Worm (Caenorhabditis elegans) whole organism, L2 larva: ENCODE data around the gene srh-1.
"Not testable (repeated sequence)": the region's sequence is repeated elsewhere in the genome, so short reads cannot be mapped to it uniquely, and the experiment has no call there.

Experiments used
- C34F6.9 ChIP-seq: fragments of 150-350 bp; optimal IDR thresholded peaks from 2 replicates; lab custom pipeline; 2014; ENCODE audit warnings: missing biosample characterization, missing genetic modification characterization
- F13H6.1 ChIP-seq: sonication (generic microtip); optimal IDR thresholded peaks from 2 replicates; lab custom pipeline; 2016; ENCODE audit warnings: missing genetic modification characterization, missing compliant biosample characterization
- R02D3.7 ChIP-seq: fragments of 150-350 bp; optimal IDR thresholded peaks from 2 replicates; lab custom pipeline; 2014; ENCODE audit warnings: missing biosample characterization, missing genetic modification characterization
- Y55F3AM.14 ChIP-seq: fragments of 200-800 bp; sonication (Bioruptor generic); optimal IDR thresholded peaks from 2 replicates; lab custom pipeline; 2018; ENCODE audit warnings: mild to moderate bottlenecking, missing genetic modification characterization, missing compliant biosample characterization
- alr-1 ChIP-seq: fragments of 150-350 bp; optimal IDR thresholded peaks from 2 replicates; lab custom pipeline; 2014; ENCODE audit warnings: missing biosample characterization, missing genetic modification characterization
- aly-2 ChIP-seq: fragments of 150-350 bp; optimal IDR thresholded peaks from 2 replicates; lab custom pipeline; 2014; ENCODE audit warnings: missing biosample characterization, missing genetic modification characterization
- ama-1 ChIP-seq: fragments of 150-350 bp; optimal IDR thresholded peaks from 2 replicates; lab custom pipeline; 2018; ENCODE audit warnings: inconsistent platforms
- blmp-1 ChIP-seq: sonication (generic microtip); optimal IDR thresholded peaks from 2 replicates; lab custom pipeline; 2017; ENCODE audit warnings: missing genetic modification characterization, mild to moderate bottlenecking, missing compliant biosample characterization, antibody characterized with exemption, moderate library complexity; ENCODE audit not compliant: insufficient read depth
- ceh-82 ChIP-seq: fragments of 150-350 bp; optimal IDR thresholded peaks from 2 replicates; lab custom pipeline; 2014; ENCODE audit warnings: missing biosample characterization, missing genetic modification characterization
- crh-2 ChIP-seq: sonication (generic microtip); optimal IDR thresholded peaks from 2 replicates; lab custom pipeline; 2017; ENCODE audit warnings: missing biosample characterization, missing genetic modification characterization
- elt-1 ChIP-seq: fragments of 150-350 bp; optimal IDR thresholded peaks from 2 replicates; lab custom pipeline; 2014; ENCODE audit warnings: missing biosample characterization, missing genetic modification characterization
- elt-3 ChIP-seq: sonication (generic microtip); optimal IDR thresholded peaks from 2 replicates; lab custom pipeline; 2017; ENCODE audit warnings: missing biosample characterization, missing genetic modification characterization
- fos-1 ChIP-seq: fragments of 150-350 bp; optimal IDR thresholded peaks from 2 replicates; lab custom pipeline; 2014; ENCODE audit warnings: missing biosample characterization, missing genetic modification characterization
- gmeb-1 ChIP-seq: fragments of 150-350 bp; optimal IDR thresholded peaks from 2 replicates; lab custom pipeline; 2014; ENCODE audit warnings: missing biosample characterization, missing genetic modification characterization
- lin-13 ChIP-seq: fragments of 150-350 bp; optimal IDR thresholded peaks from 2 replicates; lab custom pipeline; 2014; ENCODE audit warnings: missing biosample characterization, missing genetic modification reagents, missing genetic modification characterization
- lin-39 ChIP-seq: fragments of 150-350 bp; optimal IDR thresholded peaks from 2 replicates; lab custom pipeline; 2014; ENCODE audit warnings: missing biosample characterization, missing genetic modification reagents, missing genetic modification characterization
- lsy-2 ChIP-seq, 2 experiments: fragments of 150-350 bp in 1 of 2; sonication (generic microtip) in 1 of 2; optimal IDR thresholded peaks; 2 replicates each; lab custom pipeline; 2014 to 2017; ENCODE audit warnings: missing biosample characterization in 2 of 2, missing genetic modification characterization in 2 of 2
- mdl-1 ChIP-seq, 2 experiments: fragments of 150-350 bp in 1 of 2; sonication (generic microtip) in 1 of 2; optimal IDR thresholded peaks; 2 replicates each; lab custom pipeline; 2017; ENCODE audit warnings: missing biosample characterization in 2 of 2, missing genetic modification characterization in 2 of 2
- nhr-11 ChIP-seq: fragments of 150-350 bp; optimal IDR thresholded peaks from 2 replicates; lab custom pipeline; 2014; ENCODE audit warnings: missing biosample characterization, missing genetic modification characterization
- nhr-237 ChIP-seq: fragments of 150-350 bp; optimal IDR thresholded peaks from 2 replicates; lab custom pipeline; 2014; ENCODE audit warnings: missing biosample characterization, missing genetic modification characterization
- nhr-25 ChIP-seq: fragments of 150-350 bp; sonication (generic microtip); optimal IDR thresholded peaks from 3 replicates; lab custom pipeline; 2014; ENCODE audit warnings: missing biosample characterization, missing genetic modification characterization
- nhr-6 ChIP-seq: fragments of 150-350 bp; optimal IDR thresholded peaks from 2 replicates; lab custom pipeline; 2014; ENCODE audit warnings: missing biosample characterization, missing genetic modification characterization
- nhr-77 ChIP-seq: fragments of 150-350 bp; optimal IDR thresholded peaks from 2 replicates; lab custom pipeline; 2014; ENCODE audit warnings: missing biosample characterization, missing genetic modification characterization
- peb-1 ChIP-seq: fragments of 150-350 bp; optimal IDR thresholded peaks from 2 replicates; lab custom pipeline; 2014; ENCODE audit warnings: missing biosample characterization, missing genetic modification characterization
- sem-4 ChIP-seq: fragments of 150-350 bp; optimal IDR thresholded peaks from 2 replicates; lab custom pipeline; 2014; ENCODE audit warnings: missing biosample characterization, missing genetic modification reagents, missing genetic modification characterization
- skn-1 ChIP-seq: sonication (generic microtip); optimal IDR thresholded peaks from 2 replicates; lab custom pipeline; 2017; ENCODE audit warnings: missing biosample characterization, missing genetic modification characterization
- sma-9 ChIP-seq, 2 experiments: fragments of 150-350 bp in 1 of 2; sonication (generic microtip) in 1 of 2; optimal IDR thresholded peaks; 2 replicates each; lab custom pipeline; 2014 to 2016; ENCODE audit warnings: missing genetic modification characterization in 2 of 2, mild to moderate bottlenecking in 1 of 2, missing biosample characterization in 1 of 2, missing compliant biosample characterization in 1 of 2, missing genetic modification reagents in 1 of 2, moderate library complexity in 1 of 2
- unc-39 ChIP-seq: fragments of 150-350 bp; optimal IDR thresholded peaks from 2 replicates; lab custom pipeline; 2014; ENCODE audit warnings: missing biosample characterization, missing genetic modification characterization
- zag-1 ChIP-seq: fragments of 150-350 bp; optimal IDR thresholded peaks from 2 replicates; lab custom pipeline; 2014; ENCODE audit warnings: missing biosample characterization, missing genetic modification characterization
- ztf-1 ChIP-seq: fragments of 200-800 bp; sonication (Bioruptor generic); conservative IDR thresholded peaks from 2 replicates; pipeline ENCODE4 v1.3.6; 2022; ENCODE audit warnings: missing genetic modification characterization, missing compliant biosample characterization
- ztf-11 ChIP-seq: sonication (generic microtip); optimal IDR thresholded peaks from 2 replicates; lab custom pipeline; 2017; ENCODE audit warnings: missing biosample characterization, missing genetic modification characterization
- ztf-4 ChIP-seq: fragments of 150-350 bp; optimal IDR thresholded peaks from 2 replicates; lab custom pipeline; 2014; ENCODE audit warnings: missing biosample characterization, missing genetic modification characterization

srh-1 gene

ce11 chrV:11470210-11470713, 15.4 kb upstream of the srh-1 start, which contains the start of gene aat-6:
Gene aat-6, minus strand, starts transcription at chrV:11470663.
- TF ChIP-seq crh-2 (tag; lab: Kevin White, UChicago) (peak; percentile 21), sma-9 (GFP tag; optimal IDR thresholded peaks at IDR 0.05; lab: Kevin White, UChicago) (peak; percentile 54), sma-9 (tag; optimal IDR thresholded peaks at IDR 0.05; lab: Kevin White, UChicago) (no peak), nhr-25 (tag; lab: Kevin White, UChicago) (no peak), skn-1 (tag; lab: Kevin White, UChicago) (no peak), C34F6.9 (tag; lab: Kevin White, UChicago) (no peak), fos-1 (tag; lab: Kevin White, UChicago) (peak; percentile 82), nhr-11 (tag; lab: Kevin White, UChicago) (no peak), alr-1 (no peak), ama-1 (lab: Kevin White, UChicago) (no peak), ceh-82 (tag; lab: Kevin White, UChicago) (no peak), nhr-77 (no peak), unc-39 (tag; lab: Kevin White, UChicago) (no peak), elt-1 (tag; lab: Kevin White, UChicago) (no peak), Y55F3AM.14 (GFP tag; lab: Kevin White, UChicago) (no peak), aly-2 (tag; lab: Kevin White, UChicago) (no peak), R02D3.7 (tag; lab: Kevin White, UChicago) (no peak)

- no peak for TF ChIP-seq ztf-4 (tag; lab: Kevin White, UChicago)
Measured at ce11 chrV:11472209-11472608, 13.4 kb upstream of the srh-1 start, which contains the start of the genes nas-20 and nas-21. Gene nas-20, minus strand, starts transcription at chrV:11472309. Gene nas-21, plus strand, starts transcription at chrV:11472564.

ce11 chrV:11474399-11474798, 11.3 kb upstream of the srh-1 start, which contains the start of gene nas-22:
Gene nas-22, plus strand, starts transcription at chrV:11474699.
- TF ChIP-seq nhr-237 (tag; lab: Kevin White, UChicago) (no peak), mdl-1 (tag; optimal IDR thresholded peaks at IDR 0.05; lab: Kevin White, UChicago) (no peak), F13H6.1 (tag; lab: Kevin White, UChicago) (no peak), ztf-11 (tag; lab: Kevin White, UChicago) (no peak), blmp-1 (tag; lab: Kevin White, UChicago) (no peak)
- TF ChIP-seq, all 48 proteins: peak for 0

- not testable (repeated sequence) for TF ChIP-seq mdl-1 (tag; optimal IDR thresholded peaks at IDR 0.05; lab: Kevin White, UChicago); peb-1 (tag; lab: Kevin White, UChicago); sem-4
Measured at ce11 chrV:11475638-11476037, 10.0 kb upstream of the srh-1 start, which contains the start of gene T11F9.7. Gene T11F9.7, plus strand, starts transcription at chrV:11475938.

- no peak for TF ChIP-seq zag-1 (tag; lab: Kevin White, UChicago)
- TF ChIP-seq ztf-1 (GFP tag; lab: Robert Waterston, UW): no peak
- TF ChIP-seq blmp-1 (tag; lab: Kevin White, UChicago): no peak
- TF ChIP-seq ztf-4 (tag; lab: Kevin White, UChicago): no peak
- no peak for TF ChIP-seq aly-2 (tag; lab: Kevin White, UChicago)
- no peak for TF ChIP-seq lin-39 (tag; lab: Kevin White, UChicago)
- no peak for TF ChIP-seq ama-1 (lab: Kevin White, UChicago)
- no peak for TF ChIP-seq sma-9 (GFP tag; optimal IDR thresholded peaks at IDR 0.05; lab: Kevin White, UChicago)
- no peak for TF ChIP-seq sma-9 (tag; optimal IDR thresholded peaks at IDR 0.05; lab: Kevin White, UChicago)
- TF ChIP-seq nhr-25 (tag; lab: Kevin White, UChicago): no peak
- no peak for TF ChIP-seq lin-13 (GFP tag; lab: Kevin White, UChicago)
- TF ChIP-seq lsy-2 (tag; optimal IDR thresholded peaks at IDR 0.05; lab: Kevin White, UChicago): no peak
- TF ChIP-seq elt-3 (tag; lab: Kevin White, UChicago): no peak
- TF ChIP-seq nhr-11 (tag; lab: Kevin White, UChicago): no peak
- no peak for TF ChIP-seq sem-4
- TF ChIP-seq R02D3.7 (tag; lab: Kevin White, UChicago): no peak
- TF ChIP-seq C34F6.9 (tag; lab: Kevin White, UChicago): no peak
- no peak for TF ChIP-seq elt-1 (tag; lab: Kevin White, UChicago)
- no peak for TF ChIP-seq Y55F3AM.14 (GFP tag; lab: Kevin White, UChicago)
- no peak for TF ChIP-seq nhr-6 (tag; lab: Kevin White, UChicago)
- TF ChIP-seq gmeb-1 (tag; lab: Kevin White, UChicago): no peak
Measured at ce11 chrV:11479406-11479805, 6.3 kb upstream of the srh-1 start, which contains the start of gene T11F9.22. Gene T11F9.22, plus strand, starts transcription at chrV:11479706.
